Fruit fly (Drosophila melanogaster) whole organism, embryonic: ENCODE data around the gene Vha16-2.
A peak's percentile ranks its signal among the peaks of the same experiment; 100 is the strongest.
"Not testable (repeated sequence)": the region's sequence is repeated elsewhere in the genome, so short reads cannot be mapped to it uniquely, and the experiment has no call there.

Experiments
- Bteb2 ChIP-seq: fragments of 200-800 bp; sonication (Bioruptor generic); optimal IDR thresholded peaks from 2 replicates; lab custom pipeline; 2016; ENCODE audit warnings: missing biosample characterization, missing genetic modification characterization
- CG11398 ChIP-seq: fragments of 200-800 bp; sonication (Bioruptor generic); optimal IDR thresholded peaks from 2 replicates; lab custom pipeline; 2016; ENCODE audit warnings: missing biosample characterization, missing genetic modification characterization
- CG3281 ChIP-seq: fragments of 200-800 bp; sonication (Bioruptor generic); optimal IDR thresholded peaks from 3 replicates; lab custom pipeline; 2017; ENCODE audit warnings: missing biosample characterization, mild to moderate bottlenecking, missing genetic modification characterization
- CTCF ChIP-seq: fragments of 200-800 bp; sonication (Bioruptor generic); optimal IDR thresholded peaks from 2 replicates; lab custom pipeline; 2017; ENCODE audit warnings: missing biosample characterization, mild to moderate bottlenecking, missing genetic modification characterization, moderate library complexity
- CoRest ChIP-seq: fragments of 200-800 bp; sonication (Bioruptor generic); optimal IDR thresholded peaks from 3 replicates; lab custom pipeline; 2018; ENCODE audit warnings: missing biosample characterization, mild to moderate bottlenecking, missing genetic modification characterization, moderate library complexity
- HHEX ChIP-seq: fragments of 200-800 bp; sonication (Bioruptor generic); optimal IDR thresholded peaks from 3 replicates; lab custom pipeline; 2017; ENCODE audit warnings: missing biosample characterization, mild to moderate bottlenecking, missing genetic modification characterization, missing genetic modification reagents
- HLH54F ChIP-seq: fragments of 200-800 bp; sonication (Bioruptor generic); optimal IDR thresholded peaks from 3 replicates; lab custom pipeline; 2016; ENCODE audit warnings: missing biosample characterization, missing genetic modification characterization
- Myb ChIP-seq: fragments of 200-800 bp; sonication (Bioruptor generic); optimal IDR thresholded peaks from 2 replicates; lab custom pipeline; 2016; ENCODE audit warnings: missing biosample characterization, missing genetic modification characterization
- Six4 ChIP-seq: fragments of 200-800 bp; sonication (Bioruptor generic); optimal IDR thresholded peaks from 2 replicates; lab custom pipeline; 2016; ENCODE audit warnings: missing biosample characterization, missing genetic modification characterization
- Sox100B ChIP-seq: fragments of 200-800 bp; sonication (Bioruptor generic); optimal IDR thresholded peaks from 3 replicates; lab custom pipeline; 2018; ENCODE audit warnings: missing biosample characterization, mild to moderate bottlenecking, missing genetic modification characterization
- caup ChIP-seq: fragments of 200-800 bp; sonication (Bioruptor generic); optimal IDR thresholded peaks from 3 replicates; lab custom pipeline; 2017; ENCODE audit warnings: missing biosample characterization, mild to moderate bottlenecking, missing genetic modification characterization, moderate library complexity; ENCODE audit not compliant: severe bottlenecking
- sr ChIP-seq: fragments of 200-800 bp; sonication (Bioruptor generic); IDR thresholded peaks from 3 replicates; pipeline ENCODE4 v1.3.6; 2022; ENCODE audit warnings: missing biosample characterization, missing genetic modification characterization

- not testable (repeated sequence) for TF ChIP-seq CG11398 (GFP tag; lab: Kevin White, UChicago); caup (GFP tag; lab: Kevin White, UChicago); Bteb2; HHEX; CG3281; HLH54F (GFP tag; lab: Kevin White, UChicago); Myb (GFP tag; lab: Kevin White, UChicago); Six4 (GFP tag; lab: Kevin White, UChicago)
- TF ChIP-seq Sox100B: peak; percentile 29
- peak; percentile 63 for TF ChIP-seq CTCF (GFP tag; lab: Kevin White, UChicago)
- 0 out of 3 replicates have a peak, but pooled peaks have one; percentile 16 for TF ChIP-seq sr (GFP tag; lab: Robert Waterston, UW)
- TF ChIP-seq CoRest (tag; lab: Kevin White, UChicago): peak; percentile 21
These were observed 37.8 kb downstream of the Vha16-2 start for dm6 chr3L:11512375-11513096.
